Fruit fly (Drosophila melanogaster) whole organism, embryonic: ENCODE measurements around the gene Tyler.

Source experiments
- Adf1 ChIP-seq: fragments of 200-800 bp; sonication (Bioruptor generic); IDR thresholded peaks from 2 replicates; pipeline ENCODE4 v1.3.6; 2022; ENCODE audit warnings: missing biosample characterization, missing genetic modification characterization
- B-H2 ChIP-seq: fragments of 200-800 bp; sonication (Bioruptor generic); optimal IDR thresholded peaks from 2 replicates; lab custom pipeline; 2018; ENCODE audit warnings: missing biosample characterization, mild to moderate bottlenecking, missing genetic modification characterization
- Bdp1 ChIP-seq: fragments of 200-800 bp; sonication (Bioruptor generic); optimal IDR thresholded peaks from 3 replicates; lab custom pipeline; 2016; ENCODE audit warnings: missing biosample characterization, missing genetic modification characterization
- CG10267 ChIP-seq: fragments of 200-800 bp; sonication (Bioruptor generic); optimal IDR thresholded peaks from 2 replicates; lab custom pipeline; 2018; ENCODE audit warnings: missing biosample characterization, mild to moderate bottlenecking, missing genetic modification characterization, moderate library complexity
- CG12071 ChIP-seq: fragments of 200-800 bp; sonication (Bioruptor generic); optimal IDR thresholded peaks from 3 replicates; lab custom pipeline; 2018; ENCODE audit warnings: missing biosample characterization, mild to moderate bottlenecking, missing genetic modification characterization
- CG12219 ChIP-seq: fragments of 200-800 bp; sonication (Bioruptor generic); optimal IDR thresholded peaks from 3 replicates; lab custom pipeline; 2018; ENCODE audit warnings: missing biosample characterization, mild to moderate bottlenecking, missing genetic modification characterization
- CG13775 ChIP-seq: fragments of 200-800 bp; sonication (Bioruptor generic); optimal IDR thresholded peaks from 3 replicates; lab custom pipeline; 2017; ENCODE audit warnings: missing biosample characterization, mild to moderate bottlenecking, missing genetic modification characterization
- CG14667 ChIP-seq: fragments of 200-800 bp; sonication (Bioruptor generic); IDR thresholded peaks from 2 replicates; pipeline ENCODE4 v1.3.6; 2022; ENCODE audit warnings: missing biosample characterization, missing genetic modification characterization
- CG14710 ChIP-seq: fragments of 200-800 bp; sonication (Bioruptor generic); optimal IDR thresholded peaks from 3 replicates; lab custom pipeline; 2019; ENCODE audit warnings: missing biosample characterization, mild to moderate bottlenecking, missing genetic modification characterization, moderate library complexity
- CG15479 ChIP-seq: fragments of 200-800 bp; sonication (Bioruptor generic); optimal IDR thresholded peaks from 3 replicates; lab custom pipeline; 2019; ENCODE audit warnings: missing biosample characterization, mild to moderate bottlenecking, missing genetic modification characterization, moderate library complexity
- CG1647 ChIP-seq: fragments of 200-800 bp; sonication (Bioruptor generic); optimal IDR thresholded peaks from 3 replicates; lab custom pipeline; 2016; ENCODE audit warnings: missing biosample characterization, missing genetic modification characterization
- CG16779 ChIP-seq: fragments of 200-800 bp; sonication (Bioruptor generic); IDR thresholded peaks from 2 replicates; pipeline ENCODE4 v1.3.6; 2022; ENCODE audit warnings: missing biosample characterization, missing genetic modification characterization
- CG17361 ChIP-seq: fragments of 200-800 bp; sonication (Bioruptor generic); IDR thresholded peaks from 3 replicates; pipeline ENCODE4 v1.3.6; 2022; ENCODE audit warnings: missing biosample characterization, missing genetic modification characterization
- CG17612 ChIP-seq: fragments of 200-800 bp; sonication (Bioruptor generic); IDR thresholded peaks from 2 replicates; pipeline ENCODE4 v1.3.6; 2022; ENCODE audit warnings: missing biosample characterization, missing genetic modification characterization
- CG18599 ChIP-seq: fragments of 200-800 bp; sonication (Bioruptor generic); optimal IDR thresholded peaks from 3 replicates; lab custom pipeline; 2017; ENCODE audit warnings: missing biosample characterization, missing genetic modification characterization, mild to moderate bottlenecking, moderate library complexity, missing genetic modification reagents
- CG18764 ChIP-seq: fragments of 200-800 bp; sonication (Bioruptor generic); optimal IDR thresholded peaks from 3 replicates; lab custom pipeline; 2016; ENCODE audit warnings: missing biosample characterization, missing genetic modification characterization
- CG2202 ChIP-seq: fragments of 200-800 bp; sonication (Bioruptor generic); optimal IDR thresholded peaks from 2 replicates; lab custom pipeline; 2018; ENCODE audit warnings: missing biosample characterization, mild to moderate bottlenecking, missing genetic modification characterization
- CG30020 ChIP-seq: fragments of 200-800 bp; optimal IDR thresholded peaks from 2 replicates; lab custom pipeline; 2019; ENCODE audit warnings: missing biosample characterization, mild to moderate bottlenecking, missing genetic modification characterization, moderate library complexity
- CG31441 ChIP-seq: fragments of 200-800 bp; sonication (Bioruptor generic); IDR thresholded peaks from 2 replicates; pipeline ENCODE4 v1.3.6; 2022; ENCODE audit warnings: missing biosample characterization, missing genetic modification characterization
- CG34224 ChIP-seq: fragments of 200-800 bp; sonication (Bioruptor generic); IDR thresholded peaks from 3 replicates; pipeline ENCODE4 v1.3.6; 2022; ENCODE audit warnings: missing biosample characterization, missing genetic modification characterization; ENCODE audit not compliant: partially characterized antibody
- CG42726 ChIP-seq: fragments of 200-800 bp; sonication (Bioruptor generic); IDR thresholded peaks from 2 replicates; pipeline ENCODE4 v1.3.6; 2022; ENCODE audit warnings: missing biosample characterization, missing genetic modification characterization; ENCODE audit not compliant: partially characterized antibody
- CG4854 ChIP-seq: fragments of 200-800 bp; sonication (Bioruptor generic); optimal IDR thresholded peaks from 2 replicates; lab custom pipeline; 2016; ENCODE audit warnings: missing biosample characterization, missing genetic modification characterization, inconsistent platforms
- CG6175 ChIP-seq: fragments of 200-800 bp; sonication (Bioruptor generic); IDR thresholded peaks from 3 replicates; pipeline ENCODE4 v1.3.6; 2022; ENCODE audit warnings: missing biosample characterization, missing genetic modification characterization
- CG6689 ChIP-seq: fragments of 200-800 bp; sonication (Bioruptor generic); IDR thresholded peaks from 2 replicates; pipeline ENCODE4 v1.3.6; 2022; ENCODE audit warnings: missing biosample characterization, missing genetic modification characterization
- CG6791 ChIP-seq: fragments of 200-800 bp; sonication (Bioruptor generic); IDR thresholded peaks from 3 replicates; pipeline ENCODE4 v1.3.6; 2022; ENCODE audit warnings: missing biosample characterization, missing genetic modification characterization; ENCODE audit not compliant: partially characterized antibody
- CG7357 ChIP-seq: fragments of 200-800 bp; sonication (Bioruptor generic); IDR thresholded peaks from 3 replicates; pipeline ENCODE4 v1.3.6; 2022; ENCODE audit warnings: missing biosample characterization, missing genetic modification characterization
- CG7372 ChIP-seq: fragments of 200-800 bp; sonication (Bioruptor generic); IDR thresholded peaks from 2 replicates; pipeline ENCODE4 v1.3.6; 2022; ENCODE audit warnings: missing biosample characterization, missing genetic modification characterization
- Dref ChIP-seq: fragments of 200-800 bp; sonication (Bioruptor generic); IDR thresholded peaks from 2 replicates; pipeline ENCODE4 v1.3.6; 2022; ENCODE audit warnings: missing biosample characterization, missing genetic modification characterization
- Fer2 ChIP-seq: fragments of 200-800 bp; sonication (Bioruptor generic); optimal IDR thresholded peaks from 2 replicates; lab custom pipeline; 2018; ENCODE audit warnings: missing biosample characterization, mild to moderate bottlenecking, missing genetic modification characterization, moderate library complexity
- Hsf ChIP-seq: fragments of 200-800 bp; sonication (Bioruptor generic); optimal IDR thresholded peaks from 3 replicates; lab custom pipeline; 2016; ENCODE audit warnings: missing biosample characterization, missing genetic modification characterization
- Mad ChIP-seq: fragments of 200-800 bp; sonication (Bioruptor generic); optimal IDR thresholded peaks from 2 replicates; lab custom pipeline; 2016; ENCODE audit warnings: missing biosample characterization, missing genetic modification characterization
- Opbp ChIP-seq: fragments of 200-800 bp; sonication (Bioruptor generic); IDR thresholded peaks from 3 replicates; pipeline ENCODE4 v1.3.6; 2022; ENCODE audit warnings: missing biosample characterization, missing genetic modification characterization; ENCODE audit not compliant: partially characterized antibody
- Pdp1 ChIP-seq, 2 experiments: fragments of 200-800 bp; sonication (Bioruptor generic); optimal IDR thresholded peaks; 3 replicates each; lab custom pipeline; 2016; ENCODE audit warnings: missing biosample characterization in 2 of 2, missing genetic modification characterization in 2 of 2, mild to moderate bottlenecking in 1 of 2, moderate library complexity in 1 of 2
- Poxn ChIP-seq: fragments of 200-800 bp; sonication (Bioruptor generic); IDR thresholded peaks from 2 replicates; pipeline ENCODE4 v1.3.6; 2022; ENCODE audit warnings: missing biosample characterization, missing genetic modification characterization
- Ravus ChIP-seq: fragments of 200-800 bp; sonication (Bioruptor generic); IDR thresholded peaks from 2 replicates; pipeline ENCODE4 v1.3.6; 2022; ENCODE audit warnings: missing biosample characterization, missing genetic modification characterization
- Sox100B ChIP-seq: fragments of 200-800 bp; sonication (Bioruptor generic); optimal IDR thresholded peaks from 3 replicates; lab custom pipeline; 2018; ENCODE audit warnings: missing biosample characterization, mild to moderate bottlenecking, missing genetic modification characterization
- bab2 ChIP-seq: fragments of 200-800 bp; sonication (Bioruptor generic); optimal IDR thresholded peaks from 2 replicates; lab custom pipeline; 2016; ENCODE audit warnings: missing biosample characterization, missing genetic modification characterization
- disco-r ChIP-seq: fragments of 200-800 bp; sonication (Bioruptor generic); optimal IDR thresholded peaks from 2 replicates; lab custom pipeline; 2016; ENCODE audit warnings: missing biosample characterization, missing genetic modification characterization
- gro ChIP-seq: fragments of 200-800 bp; sonication (Bioruptor generic); optimal IDR thresholded peaks from 2 replicates; lab custom pipeline; 2016; ENCODE audit warnings: missing biosample characterization, missing genetic modification characterization
- ham ChIP-seq: fragments of 200-800 bp; sonication (Bioruptor generic); IDR thresholded peaks from 2 replicates; pipeline ENCODE4 v1.3.6; 2022; ENCODE audit warnings: missing biosample characterization, missing genetic modification characterization
- hkb ChIP-seq, 2 experiments: fragments of 200-800 bp in 1 of 2; fragments of >200 bp in 1 of 2; sonication (Bioruptor generic) in 1 of 2; IDR thresholded peaks in 1 of 2; optimal IDR thresholded peaks in 1 of 2; 2 replicates each; pipeline versions ENCODE4 v1.3.6 to Lab custom; 2017 to 2022; ENCODE audit warnings: missing biosample characterization in 1 of 2, missing genetic modification characterization in 1 of 2
- jumu ChIP-seq: fragments of 200-800 bp; sonication (Bioruptor generic); optimal IDR thresholded peaks from 3 replicates; lab custom pipeline; 2016; ENCODE audit warnings: missing biosample characterization, missing genetic modification characterization
- odd ChIP-seq: fragments of 200-800 bp; sonication (Bioruptor generic); optimal IDR thresholded peaks from 2 replicates; lab custom pipeline; 2017; ENCODE audit warnings: missing biosample characterization, mild to moderate bottlenecking, missing genetic modification characterization
- p53 ChIP-seq: fragments of 200-800 bp; sonication (Bioruptor generic); optimal IDR thresholded peaks from 2 replicates; lab custom pipeline; 2016; ENCODE audit warnings: missing biosample characterization, missing genetic modification characterization
- pnt ChIP-seq: fragments of 200-800 bp; sonication (Bioruptor generic); optimal IDR thresholded peaks from 3 replicates; lab custom pipeline; 2016; ENCODE audit warnings: missing biosample characterization, missing genetic modification characterization
- ranshi ChIP-seq: fragments of 200-800 bp; sonication (Bioruptor generic); IDR thresholded peaks from 2 replicates; pipeline ENCODE4 v1.3.6; 2022; ENCODE audit warnings: missing biosample characterization, missing genetic modification characterization
- run ChIP-seq: fragments of 200-800 bp; sonication (Bioruptor generic); optimal IDR thresholded peaks from 3 replicates; lab custom pipeline; 2018; ENCODE audit warnings: missing biosample characterization, mild to moderate bottlenecking, missing genetic modification characterization
- sna ChIP-seq: fragments of 200-800 bp; sonication (Bioruptor generic); IDR thresholded peaks from 2 replicates; pipeline ENCODE4 v1.3.6; 2022; ENCODE audit warnings: missing biosample characterization, missing genetic modification characterization; ENCODE audit not compliant: partially characterized antibody
- ssp ChIP-seq: fragments of 200-800 bp; sonication (Bioruptor generic); IDR thresholded peaks from 2 replicates; pipeline ENCODE4 v1.3.6; 2022; ENCODE audit warnings: missing biosample characterization, missing genetic modification characterization
- tna ChIP-seq: fragments of 200-800 bp; sonication (Bioruptor generic); IDR thresholded peaks from 2 replicates; pipeline ENCODE4 v1.3.6; 2022; ENCODE audit warnings: missing biosample characterization, missing genetic modification characterization; ENCODE audit not compliant: partially characterized antibody
- unpg ChIP-seq: fragments of 200-800 bp; sonication (Bioruptor generic); optimal IDR thresholded peaks from 3 replicates; lab custom pipeline; 2018; ENCODE audit warnings: missing biosample characterization, mild to moderate bottlenecking, missing genetic modification characterization, moderate library complexity
- yki ChIP-seq: fragments of >200 bp; optimal IDR thresholded peaks from 3 replicates; lab custom pipeline; 2018

The Tyler gene

DNA sequence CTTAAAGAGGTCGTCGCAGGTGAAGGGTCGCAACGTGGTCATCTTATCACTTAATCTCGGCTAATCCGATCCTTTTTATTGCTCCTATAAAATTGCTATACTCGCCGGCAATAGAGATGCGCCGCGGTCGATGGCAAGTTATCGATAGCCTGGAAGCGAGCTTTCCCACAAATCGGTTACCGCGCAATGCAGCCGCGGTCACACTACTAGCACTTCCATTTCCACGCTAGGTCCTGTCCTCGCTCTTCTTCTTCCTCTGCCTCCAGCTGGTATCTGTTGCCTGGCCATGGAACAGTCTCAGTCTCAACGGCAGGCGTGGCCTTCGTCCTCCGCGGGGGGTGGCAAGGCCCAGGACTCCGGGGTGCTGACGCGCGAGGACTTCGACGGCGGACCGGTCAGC is 11.6 kb downstream of the Tyler start, which contains the start of the genes Naa20A and MKP-4 (continued):
- TF ChIP-seq CG18764 (GFP tag; lab: Kevin White, UChicago) (no peak), CG6175 (GFP tag; lab: Robert Waterston, UW) (no peak), Bdp1 (GFP tag; lab: Kevin White, UChicago) (no peak), yki (lab: Kevin White, UChicago) (no peak), CG18599 (GFP tag; lab: Kevin White, UChicago) (no peak), CG31441 (GFP tag; lab: Robert Waterston, UW) (no peak), CG30020 (no peak), disco-r (GFP tag; lab: Kevin White, UChicago) (no peak), Opbp (GFP tag; lab: Robert Waterston, UW) (peak; percentile 76), CG2202 (no peak), hkb (optimal IDR thresholded peaks at IDR 0.05; lab: Kevin White, UChicago) (no peak), hkb (GFP tag; IDR thresholded peaks at IDR 0.05; lab: Robert Waterston, UW) (no peak), CG7372 (GFP tag; lab: Robert Waterston, UW) (no peak), tna (peak; percentile 60), odd (GFP tag; lab: Kevin White, UChicago) (no peak), CG12071 (GFP tag; lab: Kevin White, UChicago) (no peak), run (tag; lab: Kevin White, UChicago) (no peak), B-H2 (GFP tag; lab: Kevin White, UChicago) (no peak), CG10267 (tag; lab: Kevin White, UChicago) (no peak), CG17612 (GFP tag; lab: Robert Waterston, UW) (no peak), CG13775 (no peak), CG42726 (GFP tag; lab: Robert Waterston, UW) (peak; percentile 46; the same call in 1 of the 2 replicates), Hsf (GFP tag; lab: Kevin White, UChicago) (no peak), CG6791 (GFP tag; lab: Robert Waterston, UW) (peak; percentile 68), CG12219 (GFP tag; lab: Kevin White, UChicago) (no peak), CG7357 (no peak), unpg (GFP tag; lab: Kevin White, UChicago) (no peak), CG14710 (tag; lab: Kevin White, UChicago) (peak; percentile 16), bab2 (no peak), ranshi (GFP tag; lab: Robert Waterston, UW) (no peak), sna (GFP tag; lab: Robert Waterston, UW) (peak; percentile 71; the same call in 1 of the 2 replicates), Pdp1 (GFP tag; optimal IDR thresholded peaks at IDR 0.05; lab: Kevin White, UChicago) (no peak), gro (GFP tag; lab: Kevin White, UChicago) (no peak), ham (GFP tag; lab: Robert Waterston, UW) (no peak), Ravus (GFP tag; lab: Robert Waterston, UW) (no peak), Sox100B (GFP tag; lab: Kevin White, UChicago) (no peak), Fer2 (tag; lab: Kevin White, UChicago) (no peak), Adf1 (GFP tag; lab: Robert Waterston, UW) (no peak), CG1647 (GFP tag; lab: Kevin White, UChicago) (no peak), jumu (GFP tag; lab: Kevin White, UChicago) (no peak), CG4854 (GFP tag; lab: Kevin White, UChicago) (no peak), Dref (GFP tag; lab: Robert Waterston, UW) (peak; percentile 87), ssp (peak; percentile 15; the same call in 1 of the 2 replicates), CG34224 (GFP tag; lab: Robert Waterston, UW) (peak; percentile 70), Poxn (GFP tag; lab: Robert Waterston, UW) (no peak), p53 (GFP tag; lab: Kevin White, UChicago) (no peak), CG15479 (GFP tag; lab: Kevin White, UChicago) (no peak), CG14667 (GFP tag; lab: Robert Waterston, UW) (no peak), CG6689 (GFP tag; lab: Robert Waterston, UW) (no peak), CG16779 (GFP tag; lab: Robert Waterston, UW) (no peak), CG17361 (GFP tag; lab: Robert Waterston, UW) (no peak), pnt (no peak), Mad (GFP tag; lab: Kevin White, UChicago) (no peak)
